Fruit fly (Drosophila melanogaster) ovary, adult (tissue): ENCODE measurements around the gene CG18477.
"Not testable (repeated sequence)": the region's sequence is repeated elsewhere in the genome, so short reads cannot be mapped to it uniquely, and the experiment has no call there.

ENCODE experiments used
- CG17801 ChIP-seq: fragments of 200-800 bp; optimal IDR thresholded peaks from 2 replicates; lab custom pipeline; 2019; ENCODE audit warnings: missing biosample characterization, mild to moderate bottlenecking, missing genetic modification characterization, moderate library complexity; ENCODE audit not compliant: partially characterized antibody

The CG18477 gene

DNA sequence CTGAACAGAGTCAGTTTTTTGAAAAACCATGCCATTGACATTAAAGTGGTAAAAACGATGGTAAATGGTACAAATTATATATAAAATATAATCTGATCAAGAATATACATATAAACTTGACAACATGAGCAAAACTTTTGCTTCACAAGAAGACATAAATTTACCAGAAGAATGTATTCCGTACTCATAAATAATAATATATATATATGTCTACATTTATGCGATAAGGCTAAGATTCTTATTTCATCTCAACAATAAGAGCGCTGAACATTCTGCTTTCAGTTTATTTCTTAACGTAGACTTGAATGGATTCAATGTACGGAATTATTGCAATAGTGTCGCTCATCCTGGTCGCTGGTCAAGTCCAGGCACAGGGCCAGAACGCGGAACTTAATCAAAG, 34.9 kb downstream of the CG18477 start, which contains the start of gene CG31780:
Gene CG31780, plus strand, starts transcription at position 301 of the 400 bp plus-strand sequence.
- TF ChIP-seq CG17801 (GFP tag; lab: Kevin White, UChicago): not testable (repeated sequence)

dm6 chr2L:15704871-15705270, 44.0 kb downstream of the CG18477 start, which contains the start of gene CG31827:
TSS of gene CG31827 (plus strand) at chr2L:15705171.
- not testable (repeated sequence) for TF ChIP-seq CG17801 (GFP tag; lab: Kevin White, UChicago)

- not testable (repeated sequence) for TF ChIP-seq CG17801 (GFP tag; lab: Kevin White, UChicago)
These were observed 50.2 kb downstream of the CG18477 start, which contains the start of gene CG43924 for dm6 chr2L:15710999-15711398. TSS of gene CG43924 (minus strand) at chr2L:15711099.
